Fruit fly (Drosophila melanogaster) whole organism, adult: ENCODE data around the gene AOX1.

Source experiments
- CG11617 ChIP-seq: fragments of 200-800 bp; sonication (Bioruptor generic); optimal IDR thresholded peaks from 2 replicates; lab custom pipeline; 2017; ENCODE audit warnings: mild to moderate bottlenecking, missing biosample characterization, missing genetic modification reagents, missing genetic modification characterization
- CG12768 ChIP-seq: fragments of 200-800 bp; sonication (Bioruptor generic); optimal IDR thresholded peaks from 2 replicates; lab custom pipeline; 2017; ENCODE audit warnings: missing biosample characterization, missing genetic modification characterization, mild to moderate bottlenecking, moderate library complexity, missing genetic modification reagents
- CG14711 ChIP-seq: fragments of 200-800 bp; sonication (Bioruptor generic); optimal IDR thresholded peaks from 2 replicates; lab custom pipeline; 2018; ENCODE audit warnings: missing biosample characterization, mild to moderate bottlenecking, missing genetic modification characterization, moderate library complexity
- CG1620 ChIP-seq: fragments of 200-800 bp; sonication (Bioruptor generic); optimal IDR thresholded peaks from 2 replicates; lab custom pipeline; 2016; ENCODE audit warnings: missing biosample characterization, missing genetic modification characterization
- CG33017 ChIP-seq: fragments of 200-800 bp; sonication (Bioruptor generic); optimal IDR thresholded peaks from 2 replicates; lab custom pipeline; 2018; ENCODE audit warnings: missing biosample characterization, mild to moderate bottlenecking, missing genetic modification characterization, moderate library complexity
- CG5204 ChIP-seq: fragments of 200-800 bp; sonication (Bioruptor generic); optimal IDR thresholded peaks from 2 replicates; lab custom pipeline; 2016; ENCODE audit warnings: missing biosample characterization, missing genetic modification characterization
- CG7045 ChIP-seq: fragments of 200-800 bp; sonication (Bioruptor generic); optimal IDR thresholded peaks from 2 replicates; lab custom pipeline; 2017; ENCODE audit warnings: missing biosample characterization, mild to moderate bottlenecking, missing genetic modification characterization
- CG7101 ChIP-seq: fragments of 200-800 bp; sonication (Bioruptor generic); optimal IDR thresholded peaks from 2 replicates; lab custom pipeline; 2018; ENCODE audit warnings: missing biosample characterization, mild to moderate bottlenecking, missing genetic modification characterization, moderate library complexity
- Clk ChIP-seq: fragments of 200-800 bp; sonication (Bioruptor generic); optimal IDR thresholded peaks from 2 replicates; lab custom pipeline; 2017; ENCODE audit warnings: missing biosample characterization, missing genetic modification characterization
- Crg-1 ChIP-seq: fragments of 200-800 bp; sonication (Bioruptor generic); optimal IDR thresholded peaks from 2 replicates; lab custom pipeline; 2016; ENCODE audit warnings: missing biosample characterization, missing genetic modification characterization
- Hr96 ChIP-seq: fragments of 200-800 bp; sonication (Bioruptor generic); optimal IDR thresholded peaks from 2 replicates; lab custom pipeline; 2016; ENCODE audit warnings: missing biosample characterization, missing genetic modification characterization
- Mnt ChIP-seq: fragments of 200-800 bp; sonication (Bioruptor generic); optimal IDR thresholded peaks from 2 replicates; lab custom pipeline; 2016; ENCODE audit warnings: missing biosample characterization, mild to moderate bottlenecking, missing genetic modification characterization
- bab1 ChIP-seq: fragments of 200-800 bp; sonication (Bioruptor generic); optimal IDR thresholded peaks from 3 replicates; lab custom pipeline; 2019; ENCODE audit warnings: missing biosample characterization, mild to moderate bottlenecking, missing genetic modification characterization, moderate library complexity
- cic ChIP-seq: fragments of 200-800 bp; sonication (Bioruptor generic); optimal IDR thresholded peaks from 2 replicates; lab custom pipeline; 2017; ENCODE audit warnings: missing biosample characterization, mild to moderate bottlenecking, missing genetic modification characterization, moderate library complexity
- cnc ChIP-seq, 2 experiments: fragments of >200 bp; optimal IDR thresholded peaks; 2 replicates each; lab custom pipeline; 2017
- kay ChIP-seq: fragments of 200-800 bp; sonication (Bioruptor generic); peaks from one replicate; lab custom pipeline; 2016; ENCODE audit warnings: missing biosample characterization, missing genetic modification characterization, borderline replicate concordance
- ovo ChIP-seq: fragments of 200-800 bp; sonication (Bioruptor generic); optimal IDR thresholded peaks from 2 replicates; lab custom pipeline; 2016; ENCODE audit warnings: missing biosample characterization, missing genetic modification characterization
- pad ChIP-seq: fragments of 200-800 bp; sonication (Bioruptor generic); optimal IDR thresholded peaks from 3 replicates; lab custom pipeline; 2017; ENCODE audit warnings: missing biosample characterization, missing genetic modification characterization, mild to moderate bottlenecking, moderate library complexity, missing genetic modification reagents
- tj ChIP-seq: fragments of 200-800 bp; sonication (Bioruptor generic); optimal IDR thresholded peaks from 3 replicates; lab custom pipeline; 2017; ENCODE audit warnings: missing biosample characterization, mild to moderate bottlenecking, missing genetic modification characterization, moderate library complexity
- toe ChIP-seq: fragments of 200-800 bp; sonication (Bioruptor generic); optimal IDR thresholded peaks from 2 replicates; lab custom pipeline; 2016; ENCODE audit warnings: missing biosample characterization, missing genetic modification characterization

Gene AOX1

dm6 chr3R:15567913-15568312 lies 30.8 kb upstream of the AOX1 start:
- TF ChIP-seq tj (no peak), Hr96 (no peak), CG14711 (tag; lab: Kevin White, UChicago) (no peak), bab1 (GFP tag; lab: Kevin White, UChicago) (no peak), pad (GFP tag; lab: Kevin White, UChicago) (no peak), CG7045 (GFP tag; lab: Kevin White, UChicago) (no peak), Crg-1 (no peak), CG1620 (GFP tag; lab: Kevin White, UChicago) (no peak), Mnt (GFP tag; lab: Kevin White, UChicago) (no peak), CG7101 (no peak), ovo (GFP tag; lab: Kevin White, UChicago) (no peak), CG5204 (GFP tag; lab: Kevin White, UChicago) (no peak), cic (GFP tag; lab: Kevin White, UChicago) (no peak), CG11617 (GFP tag; lab: Kevin White, UChicago) (no peak), CG12768 (no peak), kay (GFP tag; lab: Kevin White, UChicago) (no peak), toe (GFP tag; lab: Kevin White, UChicago) (no peak), Clk (GFP tag; lab: Kevin White, UChicago) (no peak), CG33017 (no peak)

- TF ChIP-seq CG11617 (GFP tag; lab: Kevin White, UChicago) (no peak), cic (GFP tag; lab: Kevin White, UChicago) (no peak), tj (no peak)
Observed at dm6 chr3R:15566948-15567347, 29.9 kb upstream of the AOX1 start.

dm6 chr3R:15566340-15566739 lies 29.2 kb upstream of the AOX1 start:
- TF ChIP-seq tj = no peak
- no peak for TF ChIP-seq Hr96
- no peak for TF ChIP-seq CG5204 (GFP tag; lab: Kevin White, UChicago)
- TF ChIP-seq Mnt (GFP tag; lab: Kevin White, UChicago) = no peak
- no peak for TF ChIP-seq CG33017
- TF ChIP-seq kay (GFP tag; lab: Kevin White, UChicago) = no peak
- TF ChIP-seq cic (GFP tag; lab: Kevin White, UChicago) = no peak
- TF ChIP-seq Clk (GFP tag; lab: Kevin White, UChicago) = no peak
- no peak for TF ChIP-seq CG7101
- no peak for TF ChIP-seq CG14711 (tag; lab: Kevin White, UChicago)

dm6 chr3R:15557308-15557707 lies 20.2 kb upstream of the AOX1 start:
- TF ChIP-seq toe (GFP tag; lab: Kevin White, UChicago) = no peak
- TF ChIP-seq Crg-1 = no peak
- TF ChIP-seq CG12768 = no peak
- no peak for TF ChIP-seq Hr96
- TF ChIP-seq CG1620 (GFP tag; lab: Kevin White, UChicago) = no peak
- no peak for TF ChIP-seq cnc (optimal IDR thresholded peaks at IDR 0.05; lab: Kevin White, UChicago)
- TF ChIP-seq kay (GFP tag; lab: Kevin White, UChicago) = no peak

dm6 chr3R:15556524-15556923 lies 19.4 kb upstream of the AOX1 start:
- TF ChIP-seq CG11617 (GFP tag; lab: Kevin White, UChicago) = no peak
- TF ChIP-seq CG14711 (tag; lab: Kevin White, UChicago) = no peak

- TF ChIP-seq CG11617 (GFP tag; lab: Kevin White, UChicago) (no peak), CG12768 (no peak), Mnt (GFP tag; lab: Kevin White, UChicago) (no peak), cic (GFP tag; lab: Kevin White, UChicago) (no peak), Hr96 (no peak)
Observed at dm6 chr3R:15554733-15555132, 17.6 kb upstream of the AOX1 start.

dm6 chr3R:15553566-15553965 lies 16.5 kb upstream of the AOX1 start:
- TF ChIP-seq tj = no peak
- no peak for TF ChIP-seq bab1 (GFP tag; lab: Kevin White, UChicago)
- TF ChIP-seq CG7045 (GFP tag; lab: Kevin White, UChicago) = no peak
- TF ChIP-seq Clk (GFP tag; lab: Kevin White, UChicago) = no peak
- TF ChIP-seq CG14711 (tag; lab: Kevin White, UChicago) = no peak
- no peak for TF ChIP-seq CG5204 (GFP tag; lab: Kevin White, UChicago)
- TF ChIP-seq cnc (optimal IDR thresholded peaks at IDR 0.05; lab: Kevin White, UChicago) = no peak
- no peak for TF ChIP-seq CG1620 (GFP tag; lab: Kevin White, UChicago)
- no peak for TF ChIP-seq Hr96
- TF ChIP-seq Mnt (GFP tag; lab: Kevin White, UChicago) = no peak
- TF ChIP-seq Crg-1 = no peak
- TF ChIP-seq CG33017 = no peak
- no peak for TF ChIP-seq cic (GFP tag; lab: Kevin White, UChicago)
- no peak for TF ChIP-seq kay (GFP tag; lab: Kevin White, UChicago)
- TF ChIP-seq CG11617 (GFP tag; lab: Kevin White, UChicago) = no peak

dm6 chr3R:15552733-15553132 lies 15.6 kb upstream of the AOX1 start, which contains the start of gene AOX4:
Gene AOX4, minus strand, starts transcription at chr3R:15552833.
- no peak for TF ChIP-seq Crg-1
- TF ChIP-seq toe (GFP tag; lab: Kevin White, UChicago) = no peak
- TF ChIP-seq cnc (optimal IDR thresholded peaks at IDR 0.05; lab: Kevin White, UChicago) = no peak
- no peak for TF ChIP-seq kay (GFP tag; lab: Kevin White, UChicago)
- no peak for TF ChIP-seq Mnt (GFP tag; lab: Kevin White, UChicago)
- TF ChIP-seq pad (GFP tag; lab: Kevin White, UChicago) = no peak
- TF ChIP-seq Clk (GFP tag; lab: Kevin White, UChicago) = no peak
- TF ChIP-seq ovo (GFP tag; lab: Kevin White, UChicago) = no peak
- TF ChIP-seq bab1 (GFP tag; lab: Kevin White, UChicago) = no peak
- no peak for TF ChIP-seq CG33017
- no peak for TF ChIP-seq CG7045 (GFP tag; lab: Kevin White, UChicago)
- no peak for TF ChIP-seq CG14711 (tag; lab: Kevin White, UChicago)
- no peak for TF ChIP-seq cic (GFP tag; lab: Kevin White, UChicago)
- no peak for TF ChIP-seq CG11617 (GFP tag; lab: Kevin White, UChicago)
- TF ChIP-seq CG1620 (GFP tag; lab: Kevin White, UChicago) = no peak
- TF ChIP-seq Hr96 = no peak
- TF ChIP-seq tj = no peak
